Fruit fly (Drosophila melanogaster): ENCODE data around the gene Hsp27.

Hsp27 gene

DNA sequence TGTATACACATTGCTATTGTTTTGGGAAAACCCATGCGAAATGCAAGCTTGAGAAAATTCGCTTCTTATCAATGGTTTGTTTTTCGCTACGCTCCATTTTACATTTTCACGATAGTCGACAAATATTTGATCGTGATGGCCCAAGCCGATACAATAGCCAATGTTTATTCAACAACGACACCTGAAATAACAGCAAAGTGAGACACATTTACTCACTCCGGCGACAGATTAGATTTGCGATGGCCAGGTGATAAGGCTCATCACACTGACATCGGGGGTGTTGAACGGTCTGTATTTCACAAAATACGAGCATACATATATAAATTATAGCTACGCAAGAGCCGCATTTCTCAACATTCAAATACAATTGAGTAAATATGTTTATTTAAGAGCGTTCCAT lies 13.3 kb downstream of the Hsp27 start (continued):
- TF ChIP-seq CG10147 (GFP tag; optimal IDR thresholded peaks at IDR 0.05): peak; percentile 63
- no peak for TF ChIP-seq CG4404 (GFP tag; IDR thresholded peaks at IDR 0.05)
- TF ChIP-seq Dip2 (GFP tag; IDR thresholded peaks at IDR 0.05): no peak
- peak; percentile 24 for TF ChIP-seq tin (GFP tag; optimal IDR thresholded peaks at IDR 0.05)
- no peak for TF ChIP-seq CG12155 (GFP tag; optimal IDR thresholded peaks at IDR 0.05)
- TF ChIP-seq zfh1 (GFP tag; IDR thresholded peaks at IDR 0.05): peak; percentile 59; the same call in 2 of the 3 replicates
- TF ChIP-seq Gsc (GFP tag; IDR thresholded peaks at IDR 0.05): no peak
- TF ChIP-seq Dad (GFP tag; optimal IDR thresholded peaks at IDR 0.05): peak; percentile 59
- TF ChIP-seq exex (tag; optimal IDR thresholded peaks at IDR 0.05): peak; percentile 79
- TF ChIP-seq esg (GFP tag; conservative IDR thresholded peaks at IDR 0.05): no peak
- TF ChIP-seq CG8089 (GFP tag; optimal IDR thresholded peaks at IDR 0.05): no peak
- no peak for TF ChIP-seq en (GFP tag; optimal IDR thresholded peaks at IDR 0.05)
- TF ChIP-seq E2f2 (GFP tag; IDR thresholded peaks at IDR 0.05): 0 out of 2 replicates have a peak, but pooled peaks have one; percentile 5
- no peak for TF ChIP-seq row (GFP tag; IDR thresholded peaks at IDR 0.05)
- peak; percentile 84 for TF ChIP-seq CG13296 (GFP tag; optimal IDR thresholded peaks at IDR 0.05)
- peak; percentile 47; the same call in 1 of the 3 replicates for TF ChIP-seq CG2199 (GFP tag; IDR thresholded peaks at IDR 0.05)
- no peak for TF ChIP-seq Doc3 (GFP tag; IDR thresholded peaks at IDR 0.05; ENCODE audit: partially characterized antibody)
- no peak for TF ChIP-seq CG3847 (GFP tag; IDR thresholded peaks at IDR 0.05)
- TF ChIP-seq Oaz (GFP tag; IDR thresholded peaks at IDR 0.05): no peak
- peak; percentile 70 for TF ChIP-seq CG8388 (GFP tag; optimal IDR thresholded peaks at IDR 0.05)
- no peak for TF ChIP-seq CG31224 (GFP tag; IDR thresholded peaks at IDR 0.05)
- no peak; the same call in 2 of the 3 replicates for TF ChIP-seq C15 (GFP tag; IDR thresholded peaks at IDR 0.05)
- TF ChIP-seq Fer2 (tag; optimal IDR thresholded peaks at IDR 0.05): peak; percentile 59
- no peak for TF ChIP-seq ssp (GFP tag; IDR thresholded peaks at IDR 0.05)
- TF ChIP-seq gem (tag; optimal IDR thresholded peaks at IDR 0.05): peak; percentile 47
- TF ChIP-seq ase (GFP tag; IDR thresholded peaks at IDR 0.05): no peak
- peak; percentile 47 for TF ChIP-seq CG2712 (tag; optimal IDR thresholded peaks at IDR 0.05)
- TF ChIP-seq CG17328 (GFP tag; IDR thresholded peaks at IDR 0.05): peak; percentile 16; the same call in 1 of the 2 replicates
- TF ChIP-seq CG10959 (GFP tag; IDR thresholded peaks at IDR 0.05): peak; percentile 32; the same call in 1 of the 2 replicates
- peak; percentile 56 for TF ChIP-seq nerfin-1 (tag; optimal IDR thresholded peaks at IDR 0.05)
- no peak for TF ChIP-seq dm (GFP tag; optimal IDR thresholded peaks at IDR 0.05)
- TF ChIP-seq CG11247 (GFP tag; IDR thresholded peaks at IDR 0.05): no peak
- no peak for TF ChIP-seq ro (GFP tag; IDR thresholded peaks at IDR 0.05)
- no peak for TF ChIP-seq CG10321 (GFP tag; IDR thresholded peaks at IDR 0.05)
- peak; percentile 82 for TF ChIP-seq scrt (GFP tag; optimal IDR thresholded peaks at IDR 0.05)
- peak; percentile 72 for TF ChIP-seq ATbp (GFP tag; optimal IDR thresholded peaks at IDR 0.05)
- peak; percentile 38 for TF ChIP-seq NfI (GFP tag; optimal IDR thresholded peaks at IDR 0.05)
- no peak for TF ChIP-seq CG17829 (tag; optimal IDR thresholded peaks at IDR 0.05)
- TF ChIP-seq CG6689 (GFP tag; IDR thresholded peaks at IDR 0.05): no peak
- no peak for TF ChIP-seq CG1529 (GFP tag; optimal IDR thresholded peaks at IDR 0.05)
- TF ChIP-seq luna (GFP tag; optimal IDR thresholded peaks at IDR 0.05): peak; percentile 82
- peak; percentile 33; the same call in 1 of the 2 replicates for TF ChIP-seq rib (GFP tag; IDR thresholded peaks at IDR 0.05)
- TF ChIP-seq sr (GFP tag; IDR thresholded peaks at IDR 0.05): 0 out of 3 replicates have a peak, but pooled peaks have one; percentile 47
- TF ChIP-seq lola (GFP tag; optimal IDR thresholded peaks at IDR 0.05): no peak
- no peak for TF ChIP-seq CG7357 (GFP tag; IDR thresholded peaks at IDR 0.05)
- TF ChIP-seq CG14710 (tag; optimal IDR thresholded peaks at IDR 0.05): peak; percentile 51
- TF ChIP-seq crc (GFP tag; optimal IDR thresholded peaks at IDR 0.05): peak; percentile 76
- peak; percentile 78 for TF ChIP-seq CG12769 (tag; optimal IDR thresholded peaks at IDR 0.05)
- TF ChIP-seq CG31365 (tag; optimal IDR thresholded peaks at IDR 0.05): peak; percentile 82
- TF ChIP-seq Opbp (GFP tag; IDR thresholded peaks at IDR 0.05; ENCODE audit: partially characterized antibody): no peak
- peak; percentile 20 for TF ChIP-seq CG12744 (GFP tag; optimal IDR thresholded peaks at IDR 0.05)
- peak; percentile 18 for TF ChIP-seq pzg (GFP tag; optimal IDR thresholded peaks at IDR 0.05)
